Worm (Caenorhabditis elegans): ENCODE results near the gene tceb-3.
A peak's percentile ranks its signal among the peaks of the same experiment; 100 is the strongest.
"Not testable (repeated sequence)": the region's sequence is repeated elsewhere in the genome, so short reads cannot be mapped to it uniquely, and the experiment has no call there.

Gene tceb-3

DNA sequence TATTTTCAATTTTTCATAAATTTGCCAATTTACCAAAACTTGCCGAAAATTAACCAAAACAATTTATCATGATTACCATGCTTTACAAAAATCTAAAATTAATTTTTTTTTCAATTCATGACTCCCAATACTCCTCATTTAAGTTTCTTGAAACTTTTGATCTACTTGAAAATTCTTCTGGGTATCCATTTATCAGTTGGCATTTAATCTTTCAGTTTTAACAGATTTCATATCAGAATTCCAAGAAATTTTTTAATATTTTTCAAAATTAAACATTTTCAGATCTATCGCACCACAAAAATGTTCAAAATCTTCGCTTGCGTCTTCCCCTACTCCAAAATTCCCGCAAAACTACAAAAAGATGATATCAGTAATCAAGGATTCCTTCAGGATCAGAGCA lies 23.3 kb downstream of the tceb-3 start, which contains the start of gene Y19D2B.2:
Y19D2B.2 (plus strand) TSS at position 301 of the 400 bp plus-strand sequence.
- TF ChIP-seq R02D3.7 (tag; optimal IDR thresholded peaks at IDR 0.05): no peak
- TF ChIP-seq lin-13 (GFP tag; optimal IDR thresholded peaks at IDR 0.05): no peak
- no peak for TF ChIP-seq lsy-2 (tag; optimal IDR thresholded peaks at IDR 0.05)
- TF ChIP-seq aly-2 (tag; optimal IDR thresholded peaks at IDR 0.05): no peak
- TF ChIP-seq ZK546.5 (tag; optimal IDR thresholded peaks at IDR 0.05): no peak
- no peak for TF ChIP-seq lin-11 (tag; optimal IDR thresholded peaks at IDR 0.05)
- no peak for TF ChIP-seq elt-3 (tag; optimal IDR thresholded peaks at IDR 0.05)
- no peak for TF ChIP-seq dmd-4 (tag; optimal IDR thresholded peaks at IDR 0.05)
- no peak for TF ChIP-seq unc-39 (tag; optimal IDR thresholded peaks at IDR 0.05)
- TF ChIP-seq zag-1 (tag; optimal IDR thresholded peaks at IDR 0.05): no peak
- TF ChIP-seq peb-1 (tag; optimal IDR thresholded peaks at IDR 0.05): no peak
- no peak for TF ChIP-seq egl-27 (tag; optimal IDR thresholded peaks at IDR 0.05)
- TF ChIP-seq nhr-25 (tag; optimal IDR thresholded peaks at IDR 0.05): no peak
- no peak for TF ChIP-seq nhr-237 (tag; optimal IDR thresholded peaks at IDR 0.05)

DNA sequence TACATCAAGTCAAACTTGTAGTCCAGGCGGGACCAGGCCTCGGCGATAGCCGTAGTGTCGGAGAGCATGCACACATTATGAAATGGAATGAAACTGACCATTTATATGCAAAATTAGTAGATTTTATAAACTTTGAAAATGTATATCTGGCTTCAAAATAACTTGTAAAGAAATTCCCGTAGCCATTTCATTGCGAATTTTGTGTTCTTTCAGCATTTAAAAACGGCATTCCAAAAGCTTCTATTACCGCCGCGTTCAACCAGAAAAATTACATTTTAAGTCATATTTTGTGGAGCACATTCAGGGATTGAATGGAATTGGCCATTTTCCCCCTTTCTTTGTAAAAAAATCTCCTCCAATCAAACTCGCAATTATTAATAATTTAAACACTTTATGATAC lies 24.3 kb downstream of the tceb-3 start, which contains the start of gene Y19D2B.1:
Y19D2B.1 (minus strand) TSS at position 101 of the 400 bp plus-strand sequence.
- not testable (repeated sequence) for TF ChIP-seq nhr-237, unc-39, gmeb-1 (tag; optimal IDR thresholded peaks at IDR 0.05)

DNA sequence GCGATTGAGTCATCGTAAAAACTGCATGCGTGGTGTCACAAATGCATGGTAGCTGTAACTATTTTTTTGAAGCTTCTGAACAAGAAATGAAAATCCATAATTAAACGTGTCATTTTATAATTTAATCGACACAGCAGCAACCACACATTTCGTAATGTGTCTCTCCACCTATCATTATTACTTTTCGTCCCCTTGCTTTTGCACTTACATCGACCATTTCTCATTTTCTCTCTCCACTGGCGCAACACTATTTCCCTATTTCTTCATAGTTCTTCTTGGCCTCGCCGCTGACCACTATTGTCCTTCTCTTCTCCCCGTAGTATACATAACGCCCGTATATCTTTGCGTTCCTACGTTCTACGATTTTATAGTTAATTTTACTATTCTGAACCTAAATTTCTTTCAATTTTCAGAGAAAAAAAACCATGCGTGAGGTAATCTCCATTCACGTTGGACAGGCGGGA lies 28.9 kb downstream of the tceb-3 start, which contains the start of gene tba-4:
tba-4 (plus strand) TSS at position 414 of the 464 bp plus-strand sequence.
- TF ChIP-seq fos-1 (tag; optimal IDR thresholded peaks at IDR 0.05): peak; percentile 60
- no peak for TF ChIP-seq sma-9 (GFP tag; optimal IDR thresholded peaks at IDR 0.05)
- TF ChIP-seq sma-9 (tag; optimal IDR thresholded peaks at IDR 0.05): no peak

DNA sequence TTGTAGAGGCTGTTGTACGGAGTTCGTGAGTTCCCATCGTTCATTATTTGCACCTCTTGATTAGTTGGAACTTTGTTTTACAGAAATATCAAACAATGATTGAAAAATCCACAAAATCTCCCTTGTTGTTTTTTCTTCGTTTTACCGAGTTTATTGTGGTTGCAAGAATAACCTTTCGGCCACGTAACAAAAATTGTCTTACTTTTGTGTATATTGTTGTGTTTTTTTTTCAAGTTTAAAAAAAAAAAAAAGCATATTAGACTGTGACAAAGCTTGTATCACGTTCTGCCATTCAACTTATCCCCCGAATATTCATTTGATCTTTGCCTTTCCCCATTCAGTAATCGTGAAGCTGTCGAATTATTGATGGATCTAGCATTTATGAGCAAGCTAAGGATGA lies 30.0 kb downstream of the tceb-3 start, which contains the start of gene F44F4.10:
F44F4.10 (minus strand) TSS at position 101 of the 400 bp plus-strand sequence.
- TF ChIP-seq snpc-4 (tag; optimal IDR thresholded peaks at IDR 0.05) (no peak), nhr-12 (tag; optimal IDR thresholded peaks at IDR 0.05) (no peak), egl-27 (tag; optimal IDR thresholded peaks at IDR 0.05) (no peak), nhr-25 (tag; optimal IDR thresholded peaks at IDR 0.05) (no peak), blmp-1 (tag; optimal IDR thresholded peaks at IDR 0.05; ENCODE audit: insufficient read depth) (no peak), nhr-77 (tag; optimal IDR thresholded peaks at IDR 0.05) (no peak), ZK546.5 (tag; optimal IDR thresholded peaks at IDR 0.05) (no peak), sem-4 (tag; optimal IDR thresholded peaks at IDR 0.05) (no peak), zag-1 (tag; optimal IDR thresholded peaks at IDR 0.05) (no peak), ztf-11 (tag; optimal IDR thresholded peaks at IDR 0.05) (no peak)

ce11 chrII:10915732-10916131 lies 31.5 kb downstream of the tceb-3 start, which contains the start of gene F44F4.9:
TSS of gene F44F4.9 (minus strand) at chrII:10915832.
- no peak for TF ChIP-seq nhr-25 (tag; optimal IDR thresholded peaks at IDR 0.05)
- no peak for TF ChIP-seq mdl-1 (tag; optimal IDR thresholded peaks at IDR 0.05)
- TF ChIP-seq nhr-237 (tag; optimal IDR thresholded peaks at IDR 0.05): no peak
- no peak for TF ChIP-seq mbf-1 (tag; optimal IDR thresholded peaks at IDR 0.05)
- no peak for TF ChIP-seq unc-39 (tag; optimal IDR thresholded peaks at IDR 0.05)
- no peak for TF ChIP-seq nhr-129 (tag; optimal IDR thresholded peaks at IDR 0.05)
- no peak for TF ChIP-seq nhr-12 (tag; optimal IDR thresholded peaks at IDR 0.05)
- TF ChIP-seq ztf-1 (GFP tag; conservative IDR thresholded peaks at IDR 0.05): no peak

ce11 chrII:10914366-10914765 lies 32.9 kb downstream of the tceb-3 start, which contains the start of gene F44F4.15:
TSS of gene F44F4.15 (plus strand) at chrII:10914666.
- TF ChIP-seq unc-39 (tag; optimal IDR thresholded peaks at IDR 0.05) (no peak), lin-11 (tag; optimal IDR thresholded peaks at IDR 0.05) (no peak)

ce11 chrII:10912995-10913394 lies 34.2 kb downstream of the tceb-3 start:
- TF ChIP-seq crh-2 (tag; optimal IDR thresholded peaks at IDR 0.05) (no peak), ztf-4 (tag; optimal IDR thresholded peaks at IDR 0.05) (no peak), elt-3 (tag; optimal IDR thresholded peaks at IDR 0.05) (no peak), ztf-1 (GFP tag; conservative IDR thresholded peaks at IDR 0.05) (no peak), unc-39 (tag; optimal IDR thresholded peaks at IDR 0.05) (no peak), Y55F3AM.14 (GFP tag; optimal IDR thresholded peaks at IDR 0.05) (no peak), blmp-1 (tag; optimal IDR thresholded peaks at IDR 0.05; ENCODE audit: insufficient read depth) (no peak), nhr-6 (tag; optimal IDR thresholded peaks at IDR 0.05) (no peak), nhr-10 (tag; optimal IDR thresholded peaks at IDR 0.05) (no peak)

All from whole organism, L2 larva.